Fruit fly (Drosophila melanogaster) whole organism, embryonic: ENCODE results near the gene fiz.

Experiments used
- CG10274 ChIP-seq: fragments of 200-800 bp; sonication (Bioruptor generic); optimal IDR thresholded peaks from 3 replicates; lab custom pipeline; 2017; ENCODE audit warnings: missing biosample characterization, mild to moderate bottlenecking, missing genetic modification characterization
- CG10321 ChIP-seq: fragments of 200-800 bp; sonication (Bioruptor generic); IDR thresholded peaks from 2 replicates; pipeline ENCODE4 v1.3.6; 2022; ENCODE audit warnings: missing biosample characterization, missing genetic modification characterization
- CG10979 ChIP-seq: fragments of 200-800 bp; sonication (Bioruptor generic); optimal IDR thresholded peaks from 2 replicates; lab custom pipeline; 2018; ENCODE audit warnings: missing biosample characterization, mild to moderate bottlenecking, missing genetic modification characterization, moderate library complexity
- CG11093 ChIP-seq: fragments of 200-800 bp; sonication (Bioruptor generic); IDR thresholded peaks from 3 replicates; pipeline ENCODE4 v1.3.6; 2022; ENCODE audit warnings: missing biosample characterization, missing genetic modification characterization
- CG11247 ChIP-seq: fragments of 200-800 bp; sonication (Bioruptor generic); IDR thresholded peaks from 2 replicates; pipeline ENCODE4 v1.3.6; 2022; ENCODE audit warnings: missing biosample characterization, missing genetic modification characterization
- CG11560 ChIP-seq: fragments of 200-800 bp; sonication (Bioruptor generic); IDR thresholded peaks from 3 replicates; pipeline ENCODE4 v1.3.6; 2022; ENCODE audit warnings: missing biosample characterization, missing genetic modification characterization
- CG12071 ChIP-seq: fragments of 200-800 bp; sonication (Bioruptor generic); optimal IDR thresholded peaks from 3 replicates; lab custom pipeline; 2018; ENCODE audit warnings: missing biosample characterization, mild to moderate bottlenecking, missing genetic modification characterization
- CG12155 ChIP-seq: fragments of 200-800 bp; sonication (Bioruptor generic); optimal IDR thresholded peaks from 3 replicates; lab custom pipeline; 2016; ENCODE audit warnings: missing biosample characterization, missing genetic modification characterization
- CG12299 ChIP-seq: fragments of 200-800 bp; sonication (Bioruptor generic); optimal IDR thresholded peaks from 2 replicates; lab custom pipeline; 2018; ENCODE audit warnings: missing biosample characterization, mild to moderate bottlenecking, missing genetic modification characterization
- CG16779 ChIP-seq: fragments of 200-800 bp; sonication (Bioruptor generic); IDR thresholded peaks from 2 replicates; pipeline ENCODE4 v1.3.6; 2022; ENCODE audit warnings: missing biosample characterization, missing genetic modification characterization
- CG17186 ChIP-seq: fragments of 200-800 bp; sonication (Bioruptor generic); optimal IDR thresholded peaks from 3 replicates; lab custom pipeline; 2017; ENCODE audit warnings: missing biosample characterization, missing genetic modification reagents, missing genetic modification characterization
- CG2129 ChIP-seq: fragments of 200-800 bp; sonication (Bioruptor generic); IDR thresholded peaks from 2 replicates; pipeline ENCODE4 v1.3.6; 2022; ENCODE audit warnings: missing biosample characterization, missing genetic modification characterization; ENCODE audit not compliant: partially characterized antibody
- CG31365 ChIP-seq: fragments of 200-800 bp; sonication (Bioruptor generic); optimal IDR thresholded peaks from 2 replicates; lab custom pipeline; 2018; ENCODE audit warnings: missing biosample characterization, mild to moderate bottlenecking, missing genetic modification characterization
- CG4328 ChIP-seq: fragments of 200-800 bp; sonication (Bioruptor generic); optimal IDR thresholded peaks from 3 replicates; lab custom pipeline; 2017; ENCODE audit warnings: missing biosample characterization, missing genetic modification reagents, missing genetic modification characterization
- CG7987 ChIP-seq: fragments of 200-800 bp; sonication (Bioruptor generic); optimal IDR thresholded peaks from 2 replicates; lab custom pipeline; 2018; ENCODE audit warnings: missing biosample characterization, mild to moderate bottlenecking, missing genetic modification characterization, moderate library complexity
- CG9437 ChIP-seq: fragments of 200-800 bp; sonication (Bioruptor generic); optimal IDR thresholded peaks from 2 replicates; lab custom pipeline; 2018; ENCODE audit warnings: missing biosample characterization, mild to moderate bottlenecking, missing genetic modification characterization
- CHES-1-like ChIP-seq: fragments of 200-800 bp; sonication (Bioruptor generic); optimal IDR thresholded peaks from 2 replicates; lab custom pipeline; 2016; ENCODE audit warnings: missing biosample characterization, missing genetic modification characterization
- CTCF ChIP-seq: fragments of 200-800 bp; sonication (Bioruptor generic); optimal IDR thresholded peaks from 2 replicates; lab custom pipeline; 2017; ENCODE audit warnings: missing biosample characterization, mild to moderate bottlenecking, missing genetic modification characterization, moderate library complexity
- D ChIP-seq, 2 experiments: fragments of 200-800 bp in 1 of 2; fragments of >200 bp in 1 of 2; sonication (Bioruptor generic) in 1 of 2; optimal IDR thresholded peaks; 2 replicates in 1 of 2; 3 replicates in 1 of 2; lab custom pipeline; 2017; ENCODE audit warnings: mild to moderate bottlenecking in 1 of 2, missing biosample characterization in 1 of 2, missing genetic modification characterization in 1 of 2, missing genetic modification reagents in 1 of 2
- Fer2 ChIP-seq: fragments of 200-800 bp; sonication (Bioruptor generic); optimal IDR thresholded peaks from 2 replicates; lab custom pipeline; 2018; ENCODE audit warnings: missing biosample characterization, mild to moderate bottlenecking, missing genetic modification characterization, moderate library complexity
- Gsc ChIP-seq: fragments of 200-800 bp; sonication (Bioruptor generic); IDR thresholded peaks from 2 replicates; pipeline ENCODE4 v1.3.6; 2022; ENCODE audit warnings: missing biosample characterization, missing genetic modification characterization
- H2.0 ChIP-seq: fragments of 200-800 bp; sonication (Bioruptor generic); IDR thresholded peaks from 2 replicates; pipeline ENCODE4 v1.3.6; 2022; ENCODE audit warnings: missing biosample characterization, missing genetic modification characterization
- Lpt ChIP-seq: fragments of >200 bp; optimal IDR thresholded peaks from 2 replicates; lab custom pipeline; 2018; ENCODE audit warnings: missing biosample characterization, missing genetic modification characterization
- MTF-1 ChIP-seq: fragments of 200-800 bp; sonication (Bioruptor generic); optimal IDR thresholded peaks from 2 replicates; lab custom pipeline; 2018; ENCODE audit warnings: missing biosample characterization, mild to moderate bottlenecking, missing genetic modification characterization, borderline replicate concordance
- Max ChIP-seq: fragments of 200-800 bp; sonication (Bioruptor generic); optimal IDR thresholded peaks from 2 replicates; lab custom pipeline; 2016; ENCODE audit warnings: missing biosample characterization, mild to moderate bottlenecking, missing genetic modification characterization
- Nf-YC ChIP-seq: fragments of 200-800 bp; optimal IDR thresholded peaks from 3 replicates; lab custom pipeline; 2019; ENCODE audit warnings: missing biosample characterization, mild to moderate bottlenecking, missing genetic modification characterization, moderate library complexity
- Sox100B ChIP-seq: fragments of 200-800 bp; sonication (Bioruptor generic); optimal IDR thresholded peaks from 3 replicates; lab custom pipeline; 2018; ENCODE audit warnings: missing biosample characterization, mild to moderate bottlenecking, missing genetic modification characterization
- Vsx1 ChIP-seq: fragments of 200-800 bp; sonication (Bioruptor generic); optimal IDR thresholded peaks from 2 replicates; lab custom pipeline; 2017; ENCODE audit warnings: missing biosample characterization, mild to moderate bottlenecking, missing genetic modification characterization, missing genetic modification reagents
- Xrp1 ChIP-seq: fragments of 200-800 bp; sonication (Bioruptor generic); IDR thresholded peaks from 2 replicates; pipeline ENCODE4 v1.3.6; 2022; ENCODE audit warnings: missing biosample characterization, missing genetic modification characterization
- ac ChIP-seq: fragments of 200-800 bp; sonication (Bioruptor generic); optimal IDR thresholded peaks from 3 replicates; lab custom pipeline; 2017; ENCODE audit warnings: missing biosample characterization, mild to moderate bottlenecking, missing genetic modification characterization
- ap ChIP-seq: fragments of 200-800 bp; sonication (Bioruptor generic); IDR thresholded peaks from 2 replicates; pipeline ENCODE4 v1.3.6; 2022; ENCODE audit warnings: missing biosample characterization, missing genetic modification characterization
- chinmo ChIP-seq: fragments of 200-800 bp; sonication (Bioruptor generic); IDR thresholded peaks from 4 replicates; pipeline ENCODE4 v1.3.6; 2022; ENCODE audit warnings: missing biosample characterization, missing genetic modification characterization; ENCODE audit not compliant: partially characterized antibody
- corto ChIP-seq: fragments of 200-800 bp; sonication (Bioruptor generic); optimal IDR thresholded peaks from 2 replicates; lab custom pipeline; 2016; ENCODE audit warnings: missing biosample characterization, mild to moderate bottlenecking, missing genetic modification characterization, moderate library complexity
- dimm ChIP-seq: fragments of 200-800 bp; sonication (Bioruptor generic); IDR thresholded peaks from 2 replicates; pipeline ENCODE4 v1.3.6; 2022; ENCODE audit warnings: missing biosample characterization, missing genetic modification characterization
- emc ChIP-seq: fragments of 200-800 bp; sonication (Bioruptor generic); optimal IDR thresholded peaks from 2 replicates; lab custom pipeline; 2016; ENCODE audit warnings: missing biosample characterization, missing genetic modification characterization
- gcm ChIP-seq: fragments of 200-800 bp; sonication (Bioruptor generic); optimal IDR thresholded peaks from 2 replicates; lab custom pipeline; 2019; ENCODE audit warnings: missing biosample characterization, mild to moderate bottlenecking, missing genetic modification characterization, moderate library complexity
- gt ChIP-seq: fragments of 200-800 bp; sonication (Bioruptor generic); IDR thresholded peaks from 2 replicates; pipeline ENCODE4 v1.3.6; 2022; ENCODE audit warnings: missing biosample characterization, missing genetic modification characterization
- hkb ChIP-seq, 2 experiments: fragments of 200-800 bp in 1 of 2; fragments of >200 bp in 1 of 2; sonication (Bioruptor generic) in 1 of 2; IDR thresholded peaks in 1 of 2; optimal IDR thresholded peaks in 1 of 2; 2 replicates each; pipeline versions ENCODE4 v1.3.6 to Lab custom; 2017 to 2022; ENCODE audit warnings: missing biosample characterization in 1 of 2, missing genetic modification characterization in 1 of 2
- hth ChIP-seq: fragments of >200 bp; optimal IDR thresholded peaks from 2 replicates; lab custom pipeline; 2017; ENCODE audit warnings: inconsistent platforms
- ind ChIP-seq: fragments of 200-800 bp; sonication (Bioruptor generic); optimal IDR thresholded peaks from 3 replicates; lab custom pipeline; 2016; ENCODE audit warnings: missing biosample characterization, missing genetic modification characterization
- lilli ChIP-seq: fragments of 200-800 bp; sonication (Bioruptor generic); optimal IDR thresholded peaks from 3 replicates; lab custom pipeline; 2016; ENCODE audit warnings: missing biosample characterization, missing genetic modification characterization
- lola ChIP-seq, 3 experiments: fragments of >200 bp in 2 of 3; fragments of 200-800 bp in 1 of 3; sonication (Bioruptor generic) in 1 of 3; optimal IDR thresholded peaks; 2 replicates each; lab custom pipeline; 2017 to 2019; ENCODE audit warnings: missing biosample characterization in 3 of 3, missing genetic modification characterization in 3 of 3, mild to moderate bottlenecking in 1 of 3, moderate library complexity in 1 of 3
- oc ChIP-seq: fragments of 200-800 bp; sonication (Bioruptor generic); optimal IDR thresholded peaks from 2 replicates; lab custom pipeline; 2018; ENCODE audit warnings: missing biosample characterization, mild to moderate bottlenecking, missing genetic modification characterization, moderate library complexity
- pan ChIP-seq, 4 experiments: fragments of >200 bp in 3 of 4; fragments of 200-800 bp in 1 of 4; sonication (Bioruptor generic) in 1 of 4; optimal IDR thresholded peaks in 3 of 4; IDR thresholded peaks in 1 of 4; 2 replicates each; pipeline versions ENCODE4 v1.3.6 to Lab custom; 2017 to 2022; ENCODE audit warnings: missing biosample characterization in 2 of 4, missing genetic modification characterization in 2 of 4, mixed read lengths in 1 of 4
- pum ChIP-seq: fragments of 200-800 bp; sonication (Bioruptor generic); optimal IDR thresholded peaks from 2 replicates; lab custom pipeline; 2016; ENCODE audit warnings: missing biosample characterization, missing genetic modification characterization
- salm ChIP-seq: fragments of 200-800 bp; sonication (Bioruptor generic); optimal IDR thresholded peaks from 2 replicates; lab custom pipeline; 2018; ENCODE audit warnings: missing biosample characterization, mild to moderate bottlenecking, missing genetic modification characterization

fiz gene

dm6 chrX:14950273-14951272, 41.1 kb upstream of the fiz start (continued):
- TF ChIP-seq CG10979 (tag; lab: Kevin White, UChicago), result peak; percentile 98
- TF ChIP-seq gcm (GFP tag; lab: Kevin White, UChicago), result peak; percentile 96
- peak; percentile 74 for TF ChIP-seq gt (GFP tag; lab: Robert Waterston, UW)
- TF ChIP-seq emc (GFP tag; lab: Kevin White, UChicago), result no peak
- no peak for TF ChIP-seq CG2129 (GFP tag; lab: Robert Waterston, UW)
- no peak for TF ChIP-seq D (optimal IDR thresholded peaks at IDR 0.05; lab: Kevin White, UChicago)
- TF ChIP-seq D (GFP tag; optimal IDR thresholded peaks at IDR 0.05; lab: Kevin White, UChicago), result peak; percentile 97
- peak; percentile 57; the same call in 1 of the 2 replicates for TF ChIP-seq CG10321 (GFP tag; lab: Robert Waterston, UW)
- peak; percentile 92 for TF ChIP-seq CG9437 (GFP tag; lab: Kevin White, UChicago)
- peak; percentile 76 for TF ChIP-seq MTF-1 (GFP tag; lab: Kevin White, UChicago)
- peak; percentile 96 for TF ChIP-seq Xrp1 (GFP tag; lab: Robert Waterston, UW)
- TF ChIP-seq lola (GFP tag; optimal IDR thresholded peaks at IDR 0.05; lab: Kevin White, UChicago), result peak in 1 of 3 experiments; percentile 99
- peak; percentile 89 for TF ChIP-seq CG4328 (GFP tag; lab: Kevin White, UChicago)
- TF ChIP-seq lilli (GFP tag; lab: Kevin White, UChicago), result peak; percentile 85
- peak; percentile 93 for TF ChIP-seq Max (GFP tag; lab: Kevin White, UChicago)
- TF ChIP-seq CG12071 (GFP tag; lab: Kevin White, UChicago), result peak; percentile 82
- peak; percentile 85 for TF ChIP-seq ap (GFP tag; lab: Robert Waterston, UW)
- TF ChIP-seq pum (GFP tag; lab: Kevin White, UChicago), result peak; percentile 88
- TF ChIP-seq hth (lab: Kevin White, UChicago), result no peak
- peak; percentile 84 for TF ChIP-seq Nf-YC (tag; lab: Kevin White, UChicago)
- TF ChIP-seq salm (tag; lab: Kevin White, UChicago), result peak; percentile 92
- peak; percentile 98 for TF ChIP-seq Sox100B
- peak; percentile 85 for TF ChIP-seq CG12155
- peak; percentile 53 for TF ChIP-seq Fer2
- TF ChIP-seq Vsx1, result peak; percentile 72
- TF ChIP-seq CG12299, result peak; percentile 85
- TF ChIP-seq CG17186 (GFP tag; lab: Kevin White, UChicago), result peak; percentile 77
- peak; percentile 69; the same call in 1 of the 2 replicates for TF ChIP-seq CG11247 (GFP tag; lab: Robert Waterston, UW)
- peak; percentile 77 for TF ChIP-seq CG10274 (GFP tag; lab: Kevin White, UChicago)
- peak; percentile 70 for TF ChIP-seq dimm
- TF ChIP-seq corto, result peak; percentile 90
- no peak for TF ChIP-seq pan (optimal IDR thresholded peaks at IDR 0.05; lab: Kevin White, UChicago)
- TF ChIP-seq pan (GFP tag; optimal IDR thresholded peaks at IDR 0.05 in 1 of 2, IDR thresholded peaks at IDR 0.05 in 1 of 2), result peak in 1 of 2 experiments; percentile 88
- no peak for TF ChIP-seq Lpt (GFP tag; lab: Kevin White, UChicago)
- TF ChIP-seq CG16779 (GFP tag; lab: Robert Waterston, UW), result no peak
- TF ChIP-seq ac, result peak; percentile 93
- no peak for TF ChIP-seq hkb (optimal IDR thresholded peaks at IDR 0.05; lab: Kevin White, UChicago)
- TF ChIP-seq hkb (GFP tag; IDR thresholded peaks at IDR 0.05; lab: Robert Waterston, UW), result peak; percentile 91
- TF ChIP-seq CG11093 (GFP tag; lab: Robert Waterston, UW), result peak; percentile 86
- peak; percentile 71 for TF ChIP-seq CG7987 (GFP tag; lab: Kevin White, UChicago)
- TF ChIP-seq chinmo, result peak; percentile 62; the same call in 1 of the 4 replicates
- TF ChIP-seq ind, result peak; percentile 83
- peak; percentile 81 for TF ChIP-seq H2.0 (GFP tag; lab: Robert Waterston, UW)
- TF ChIP-seq oc, result peak; percentile 92
- TF ChIP-seq CG31365 (tag; lab: Kevin White, UChicago), result peak; percentile 68
- peak; percentile 63; the same call in 2 of the 3 replicates for TF ChIP-seq CG11560
- TF ChIP-seq Gsc (GFP tag; lab: Robert Waterston, UW), result peak; percentile 64
- peak; percentile 61 for TF ChIP-seq CTCF (GFP tag; lab: Kevin White, UChicago)
- TF ChIP-seq CHES-1-like (GFP tag; lab: Kevin White, UChicago), result peak; percentile 68
